Fruit fly (Drosophila melanogaster): Measurements from ENCODE around the gene stai.

The stai gene

DNA sequence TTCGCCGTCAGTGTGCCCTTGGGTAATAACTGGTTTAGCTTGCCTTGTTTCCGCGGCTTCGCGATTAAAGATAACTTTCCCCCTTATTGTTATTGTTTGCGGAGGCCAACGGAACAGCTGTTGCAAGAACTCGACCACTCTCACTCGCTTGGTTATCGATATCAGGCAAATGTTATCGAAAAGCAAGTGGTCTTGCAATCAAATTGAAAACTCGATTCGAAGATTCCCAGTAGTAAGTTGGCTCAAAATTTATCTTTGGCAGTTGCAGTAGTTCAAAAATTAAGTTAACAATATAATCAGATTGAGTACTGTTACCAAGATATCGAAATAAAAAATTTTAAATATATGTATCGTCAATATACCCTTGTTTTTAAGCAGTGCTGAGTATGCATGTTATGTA lies 34.4 kb upstream of the stai start, which contains the start of the genes Fbw5 and CG9147 (continued):
- TF ChIP-seq Camta (GFP tag; optimal IDR thresholded peaks at IDR 0.05) (peak; percentile 100), Dad (GFP tag; optimal IDR thresholded peaks at IDR 0.05) (peak; percentile 99), row (GFP tag; IDR thresholded peaks at IDR 0.05) (peak; percentile 100), CG1602 (GFP tag; optimal IDR thresholded peaks at IDR 0.05) (peak; percentile 100), HLH3B (GFP tag; IDR thresholded peaks at IDR 0.05) (peak; percentile 100), fu2 (GFP tag; optimal IDR thresholded peaks at IDR 0.05) (peak; percentile 99), CG18599 (GFP tag; optimal IDR thresholded peaks at IDR 0.05) (peak; percentile 99), pho (GFP tag; optimal IDR thresholded peaks at IDR 0.05) (peak; percentile 99), Ravus (GFP tag; IDR thresholded peaks at IDR 0.05) (peak; percentile 99), crp (GFP tag; optimal IDR thresholded peaks at IDR 0.05) (peak; percentile 83 to 91), Sry-δ (GFP tag; optimal IDR thresholded peaks at IDR 0.05) (peak; percentile 88), CG12155 (GFP tag; optimal IDR thresholded peaks at IDR 0.05) (peak; percentile 99), CG4730 (GFP tag; IDR thresholded peaks at IDR 0.05) (peak; percentile 99), zen (tag; optimal IDR thresholded peaks at IDR 0.05) (peak; percentile 99), ash1 (GFP tag; optimal IDR thresholded peaks at IDR 0.05) (peak; percentile 97), CG4820 (GFP tag; optimal IDR thresholded peaks at IDR 0.05) (peak; percentile 99), CrebB (tag; optimal IDR thresholded peaks at IDR 0.05) (peak; percentile 100), CG4404 (GFP tag; IDR thresholded peaks at IDR 0.05) (peak; percentile 98), CG10654 (GFP tag; optimal IDR thresholded peaks at IDR 0.05) (peak; percentile 99), ap (GFP tag; IDR thresholded peaks at IDR 0.05) (peak; percentile 99), Scr (GFP tag; IDR thresholded peaks at IDR 0.05; ENCODE audit: partially characterized antibody) (peak; percentile 51; the same call in 1 of the 2 replicates), CG12219 (GFP tag; optimal IDR thresholded peaks at IDR 0.05) (peak; percentile 100), disco-r (GFP tag; optimal IDR thresholded peaks at IDR 0.05) (peak; percentile 99), lola (GFP tag; optimal IDR thresholded peaks at IDR 0.05) (peak in 1 of 3 experiments; percentile 100), oc (tag; optimal IDR thresholded peaks at IDR 0.05) (peak; percentile 100), CG32767 (GFP tag; IDR thresholded peaks at IDR 0.05) (peak; percentile 100), Six4 (GFP tag; optimal IDR thresholded peaks at IDR 0.05) (peak; percentile 99), CG17359 (tag; optimal IDR thresholded peaks at IDR 0.05) (peak; percentile 99), CG18764 (GFP tag; optimal IDR thresholded peaks at IDR 0.05) (peak; percentile 98), lov (optimal IDR thresholded peaks at IDR 0.05) (no peak), lov (GFP tag; IDR thresholded peaks at IDR 0.05) (peak; percentile 99), CG7271 (tag; optimal IDR thresholded peaks at IDR 0.05) (peak; percentile 93), Sin3A (optimal IDR thresholded peaks at IDR 0.05) (no peak), BtbVII (GFP tag; optimal IDR thresholded peaks at IDR 0.05) (peak; percentile 98), CG15073 (GFP tag; optimal IDR thresholded peaks at IDR 0.05) (peak; percentile 92), CG32532 (GFP tag; IDR thresholded peaks at IDR 0.05) (peak; percentile 99), z (GFP tag; IDR thresholded peaks at IDR 0.05) (peak; percentile 86), emc (GFP tag; optimal IDR thresholded peaks at IDR 0.05) (peak; percentile 98), cg (GFP tag; optimal IDR thresholded peaks at IDR 0.05) (peak; percentile 11), CG33213 (GFP tag; optimal IDR thresholded peaks at IDR 0.05) (peak; percentile 99), prd (optimal IDR thresholded peaks at IDR 0.05) (no peak), prd (GFP tag; IDR thresholded peaks at IDR 0.05) (peak; percentile 100), slou (GFP tag; optimal IDR thresholded peaks at IDR 0.05) (peak; percentile 99), CG8281 (tag; optimal IDR thresholded peaks at IDR 0.05) (peak; percentile 94), CG10565 (GFP tag; optimal IDR thresholded peaks at IDR 0.05) (peak; percentile 99), CG13894 (tag; optimal IDR thresholded peaks at IDR 0.05) (peak; percentile 98), wek (GFP tag; optimal IDR thresholded peaks at IDR 0.05) (peak; percentile 97), maf-S (GFP tag; optimal IDR thresholded peaks at IDR 0.05) (peak; percentile 99), Deaf1 (tag; optimal IDR thresholded peaks at IDR 0.05) (peak; percentile 92), CG9609 (GFP tag; optimal IDR thresholded peaks at IDR 0.05) (peak; percentile 99), CG18619 (GFP tag; optimal IDR thresholded peaks at IDR 0.05) (peak; percentile 100), Atf6 (GFP tag; IDR thresholded peaks at IDR 0.05) (peak; percentile 100)

All from whole organism, embryonic.